Fruit fly (Drosophila melanogaster): ENCODE results near the gene RnrL.

The RnrL gene

dm6 chr2L:10334854-10335277, 7.1 kb upstream of the RnrL start (continued):
- TF ChIP-seq CG10462 (GFP tag; optimal IDR thresholded peaks at IDR 0.05) (no peak), CG14710 (tag; optimal IDR thresholded peaks at IDR 0.05) (peak; percentile 56), kni (GFP tag; optimal IDR thresholded peaks at IDR 0.05) (peak; percentile 98), corto (GFP tag; optimal IDR thresholded peaks at IDR 0.05) (no peak), HmgZ (tag; optimal IDR thresholded peaks at IDR 0.05) (peak; percentile 92), Chrac-16 (GFP tag; optimal IDR thresholded peaks at IDR 0.05) (peak; percentile 2), dysf (GFP tag; IDR thresholded peaks at IDR 0.05) (no peak; the same call in 2 of the 3 replicates), CG17361 (GFP tag; IDR thresholded peaks at IDR 0.05) (peak; percentile 50; the same call in 2 of the 3 replicates), CG30431 (GFP tag; optimal IDR thresholded peaks at IDR 0.05) (no peak), az2 (GFP tag; optimal IDR thresholded peaks at IDR 0.05) (no peak), gce (GFP tag; IDR thresholded peaks at IDR 0.05) (no peak), CG10654 (GFP tag; optimal IDR thresholded peaks at IDR 0.05) (peak; percentile 14), cg (GFP tag; optimal IDR thresholded peaks at IDR 0.05) (peak; percentile 100), CG32772 (GFP tag; IDR thresholded peaks at IDR 0.05) (no peak), CG7556 (GFP tag; optimal IDR thresholded peaks at IDR 0.05) (peak; percentile 47), CG10274 (GFP tag; optimal IDR thresholded peaks at IDR 0.05) (peak; percentile 28), CG2129 (GFP tag; IDR thresholded peaks at IDR 0.05; ENCODE audit: partially characterized antibody) (no peak), CG8944 (GFP tag; optimal IDR thresholded peaks at IDR 0.05) (no peak), CG15269 (tag; optimal IDR thresholded peaks at IDR 0.05) (peak; percentile 36), CG2199 (GFP tag; IDR thresholded peaks at IDR 0.05) (peak; percentile 86; the same call in 2 of the 3 replicates), CG3281 (GFP tag; optimal IDR thresholded peaks at IDR 0.05) (peak; percentile 76), salm (tag; optimal IDR thresholded peaks at IDR 0.05) (peak; percentile 73), pho (GFP tag; optimal IDR thresholded peaks at IDR 0.05) (peak; percentile 18), CG17612 (GFP tag; IDR thresholded peaks at IDR 0.05) (no peak), CG3847 (GFP tag; IDR thresholded peaks at IDR 0.05) (no peak), dmrt11E (tag; optimal IDR thresholded peaks at IDR 0.05) (peak; percentile 25), CG13424 (tag; optimal IDR thresholded peaks at IDR 0.05) (peak; percentile 56), Kr (GFP tag; optimal IDR thresholded peaks at IDR 0.05) (no peak), CG6689 (GFP tag; IDR thresholded peaks at IDR 0.05) (peak; percentile 32; the same call in 1 of the 2 replicates), CG1024 (GFP tag; IDR thresholded peaks at IDR 0.05) (peak; percentile 75; the same call in 1 of the 2 replicates), Max (GFP tag; optimal IDR thresholded peaks at IDR 0.05) (peak; percentile 6), oc (tag; optimal IDR thresholded peaks at IDR 0.05) (peak; percentile 91), vfl (GFP tag; optimal IDR thresholded peaks at IDR 0.05) (peak; percentile 17), knrl (GFP tag; IDR thresholded peaks at IDR 0.05; ENCODE audit: partially characterized antibody) (peak; percentile 12; the same call in 1 of the 3 replicates), HLH4C (GFP tag; IDR thresholded peaks at IDR 0.05; ENCODE audit: partially characterized antibody) (no peak), zen (tag; optimal IDR thresholded peaks at IDR 0.05) (peak; percentile 29), ATbp (GFP tag; optimal IDR thresholded peaks at IDR 0.05) (peak; percentile 73), Nf-YC (tag; optimal IDR thresholded peaks at IDR 0.05) (peak; percentile 74), Xbp1 (GFP tag; optimal IDR thresholded peaks at IDR 0.05) (peak; percentile 44), Poxn (GFP tag; IDR thresholded peaks at IDR 0.05) (no peak), eve (GFP tag; optimal IDR thresholded peaks at IDR 0.05) (peak in 1 of 2 experiments; percentile 95), sisA (GFP tag; IDR thresholded peaks at IDR 0.05) (no peak), pum (GFP tag; optimal IDR thresholded peaks at IDR 0.05) (no peak), caup (GFP tag; optimal IDR thresholded peaks at IDR 0.05; ENCODE audit: severe bottlenecking) (peak; percentile 77), sc (optimal IDR thresholded peaks at IDR 0.05) (no peak), sc (GFP tag; optimal IDR thresholded peaks at IDR 0.05) (peak; percentile 11), CG14860 (GFP tag; IDR thresholded peaks at IDR 0.05; ENCODE audit: partially characterized antibody) (no peak)

Data from whole organism, embryonic.